Fruit fly (Drosophila melanogaster) whole organism, larva: Measurements from ENCODE around the gene brn.

ENCODE experiments used
- noc ChIP-seq: fragments of 200-800 bp; sonication (Bioruptor generic); optimal IDR thresholded peaks from 3 replicates; lab custom pipeline; 2019; ENCODE audit warnings: missing biosample characterization, mild to moderate bottlenecking, missing genetic modification characterization, moderate library complexity

Gene brn

dm6 chrX:4104132-4104531, at the start of gene brn, which contains the start of gene Xpac:
Gene brn, plus strand, starts transcription at chrX:4104342.
Gene Xpac, minus strand, starts transcription at chrX:4104197.
- no peak for TF ChIP-seq noc (tag; lab: Kevin White, UChicago)

- TF ChIP-seq noc (tag; lab: Kevin White, UChicago): no peak
Observed at dm6 chrX:4061502-4061901, 42.6 kb upstream of the brn start.

dm6 chrX:4075430-4075829, 28.7 kb upstream of the brn start, which contains the start of gene CG43689:
Gene CG43689, plus strand, starts transcription at chrX:4075743.
- no peak for TF ChIP-seq noc (tag; lab: Kevin White, UChicago)

dm6 chrX:4089012-4089649, 15.0 kb upstream of the brn start:
- TF ChIP-seq noc (tag; lab: Kevin White, UChicago): no peak

- TF ChIP-seq noc (tag; lab: Kevin White, UChicago): no peak
Observed at dm6 chrX:4100824-4101368, 3.2 kb upstream of the brn start, which contains the start of the genes Cmtr1 and CG15375. Gene Cmtr1, minus strand, starts transcription at chrX:4101031. Gene CG15375, plus strand, starts transcription at chrX:4101318.

- no peak for TF ChIP-seq noc (tag; lab: Kevin White, UChicago)
Observed at dm6 chrX:4105830-4106233, 1.7 kb downstream of the brn start, which contains the start of gene cib. Gene cib, plus strand, starts transcription at chrX:4106113.

dm6 chrX:4106240-4106639, 2.1 kb downstream of the brn start:
- no peak for TF ChIP-seq noc (tag; lab: Kevin White, UChicago)

dm6 chrX:4106756-4107155, 2.6 kb downstream of the brn start:
- TF ChIP-seq noc (tag; lab: Kevin White, UChicago): no peak

- no peak for TF ChIP-seq noc (tag; lab: Kevin White, UChicago)
Observed at dm6 chrX:4107261-4108113, 3.3 kb downstream of the brn start.

dm6 chrX:4108114-4108439, 3.9 kb downstream of the brn start:
- TF ChIP-seq noc (tag; lab: Kevin White, UChicago): no peak

dm6 chrX:4108612-4109173, 4.6 kb downstream of the brn start:
- TF ChIP-seq noc (tag; lab: Kevin White, UChicago): no peak

dm6 chrX:4113698-4114216, 9.6 kb downstream of the brn start, which contains the start of the genes dgt4 and Nsun2:
Gene dgt4, plus strand, starts transcription at chrX:4113701.
Gene Nsun2, minus strand, starts transcription at chrX:4113734.
- TF ChIP-seq noc (tag; lab: Kevin White, UChicago): no peak

dm6 chrX:4116834-4117736, 12.9 kb downstream of the brn start, which contains the start of the genes tyf and Tip60:
Gene tyf, plus strand, starts transcription at chrX:4117020.
Gene Tip60, minus strand, starts transcription at chrX:4117487.
- TF ChIP-seq noc (tag; lab: Kevin White, UChicago): no peak

dm6 chrX:4119582-4119981, 15.4 kb downstream of the brn start:
- TF ChIP-seq noc (tag; lab: Kevin White, UChicago): no peak
